Worm (Caenorhabditis elegans): ENCODE measurements around the gene ZK673.4.

ZK673.4 gene

ce11 chrII:10450335-10450734 is 2.4 kb upstream of the ZK673.4 start:
- TF ChIP-seq unc-62 (GFP tag; optimal IDR thresholded peaks at IDR 0.05): no peak

ce11 chrII:10456979-10457378 is 4.3 kb downstream of the ZK673.4 start, which contains the start of gene ZK673.11:
Gene ZK673.11 (plus strand): TSS chrII:10457279.
- no peak for TF ChIP-seq unc-62 (GFP tag; optimal IDR thresholded peaks at IDR 0.05)

ce11 chrII:10461207-10461606 is 8.5 kb downstream of the ZK673.4 start, which contains the start of gene ZK673.5:
Gene ZK673.5 (plus strand): TSS chrII:10461507.
- TF ChIP-seq unc-62 (GFP tag; optimal IDR thresholded peaks at IDR 0.05): no peak

- no peak for TF ChIP-seq unc-62 (GFP tag; optimal IDR thresholded peaks at IDR 0.05)
These were observed 11.7 kb downstream of the ZK673.4 start, which contains the start of the genes ZK673.6 and sdz-37 for ce11 chrII:10464230-10464920. Gene ZK673.6 (minus strand): TSS chrII:10464330. Gene sdz-37 (plus strand): TSS chrII:10464870.

DNA sequence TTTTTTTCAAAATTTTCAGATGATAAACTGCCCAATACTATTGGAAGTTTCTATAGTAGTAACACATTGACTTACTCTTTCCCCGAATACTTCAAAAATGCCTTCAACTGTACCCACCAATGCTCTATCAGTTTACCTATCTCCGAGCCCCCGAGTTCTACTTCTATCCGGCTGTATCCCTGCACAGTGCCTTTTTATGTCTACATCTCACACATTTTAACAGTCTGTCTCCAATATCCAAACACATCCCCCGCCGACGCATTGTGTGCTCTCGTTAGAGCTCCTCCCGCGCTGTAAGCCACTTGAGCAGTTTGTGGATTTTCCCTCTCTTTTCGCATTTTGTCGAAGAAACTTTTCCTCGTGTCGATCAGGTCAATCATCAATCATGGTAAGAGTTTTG is 13.8 kb downstream of the ZK673.4 start, which contains the start of gene tnc-2:
tnc-2 (plus strand) TSS at position 301 of the 400 bp plus-strand sequence.
- no peak for TF ChIP-seq unc-62 (GFP tag; optimal IDR thresholded peaks at IDR 0.05)

DNA sequence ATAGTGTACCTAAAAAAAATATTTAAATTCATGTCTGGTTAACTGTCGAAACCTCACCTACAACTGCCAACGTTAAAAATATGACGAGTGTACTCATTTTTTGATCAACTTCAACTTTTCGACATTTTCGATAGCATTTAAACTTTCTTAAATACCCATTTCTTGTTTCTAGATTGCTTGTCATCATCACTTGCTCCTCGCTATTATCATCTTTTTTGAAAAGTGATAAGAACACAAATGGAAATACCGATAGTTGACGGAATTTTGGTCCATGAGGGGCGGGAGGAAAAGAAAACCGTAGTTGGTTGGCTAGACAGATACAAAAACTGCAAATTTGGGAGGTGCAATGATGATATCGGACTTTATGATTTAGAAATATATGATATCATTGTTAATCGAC is 17.4 kb downstream of the ZK673.4 start, which contains the start of gene clec-143:
clec-143 (minus strand) TSS at position 139 of the 400 bp plus-strand sequence.
- no peak for TF ChIP-seq unc-62 (GFP tag; optimal IDR thresholded peaks at IDR 0.05)

ce11 chrII:10471247-10471646 is 18.5 kb downstream of the ZK673.4 start, which contains the start of gene ZK666.1:
Gene ZK666.1 (minus strand): TSS chrII:10471347.
- no peak for TF ChIP-seq unc-62 (GFP tag; optimal IDR thresholded peaks at IDR 0.05)

DNA sequence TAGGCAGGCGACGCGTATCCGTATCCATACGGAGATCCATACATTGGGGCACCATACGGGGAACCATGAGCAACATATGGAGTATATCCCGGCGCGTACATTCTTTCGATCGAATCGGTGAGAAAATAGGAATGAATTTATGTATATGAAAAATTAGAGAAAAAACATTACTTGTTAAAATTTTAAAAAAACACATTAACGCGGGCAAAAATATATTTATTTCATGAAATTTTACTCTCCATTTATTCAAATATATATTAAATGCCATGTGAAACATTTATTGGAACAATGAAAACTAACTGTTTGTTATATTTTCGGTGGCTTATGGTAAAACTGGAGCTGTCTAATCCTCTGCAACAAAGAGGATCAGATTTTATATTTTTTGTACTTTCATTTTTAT is 19.1 kb downstream of the ZK673.4 start, which contains the start of gene ZK666.2:
ZK666.2 (minus strand) TSS at position 101 of the 400 bp plus-strand sequence.
- TF ChIP-seq unc-62 (GFP tag; optimal IDR thresholded peaks at IDR 0.05): no peak

DNA sequence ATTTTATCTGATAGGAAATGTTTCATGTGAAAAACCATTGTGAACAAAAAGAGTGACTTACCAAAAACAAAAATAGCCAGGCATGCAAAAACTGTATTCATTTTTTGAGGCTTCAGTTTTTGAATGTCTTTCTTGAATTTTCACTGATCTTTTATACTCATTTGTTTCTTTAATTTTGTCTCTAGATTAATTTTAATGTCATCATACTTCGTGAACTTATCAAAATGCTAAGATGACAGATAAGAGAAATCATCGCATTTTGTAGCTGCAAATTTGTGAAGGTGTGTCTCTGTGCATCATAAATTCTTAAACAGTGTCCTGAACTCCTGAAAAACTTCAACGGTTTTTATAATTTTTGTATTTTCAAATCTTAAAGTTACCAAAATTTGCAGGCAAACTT is 23.3 kb downstream of the ZK673.4 start, which contains the start of gene clec-58:
clec-58 (minus strand) TSS at position 101 of the 400 bp plus-strand sequence.
- TF ChIP-seq unc-62 (GFP tag; optimal IDR thresholded peaks at IDR 0.05): no peak

DNA sequence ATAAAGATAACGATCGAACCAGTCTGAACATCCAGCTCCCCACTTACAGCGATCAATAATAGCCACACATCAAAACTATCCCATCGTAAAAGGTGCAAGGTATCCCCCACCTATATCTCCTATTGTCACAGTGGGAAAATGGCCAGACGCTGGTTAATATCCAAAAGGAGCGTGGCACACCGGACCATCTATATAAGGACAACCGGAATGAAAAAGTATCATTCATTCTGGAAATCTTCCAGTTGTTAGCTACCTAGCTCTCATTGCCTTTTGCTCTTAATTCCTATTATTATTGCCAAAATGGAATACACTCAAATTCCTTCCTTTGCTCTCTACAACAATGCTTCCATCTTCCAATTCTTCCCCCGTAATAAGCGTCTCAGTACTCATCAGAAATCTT is 24.2 kb downstream of the ZK673.4 start, which contains the start of gene ZK666.4:
ZK666.4 (plus strand) TSS at position 301 of the 400 bp plus-strand sequence.
- TF ChIP-seq unc-62 (GFP tag; optimal IDR thresholded peaks at IDR 0.05): no peak

DNA sequence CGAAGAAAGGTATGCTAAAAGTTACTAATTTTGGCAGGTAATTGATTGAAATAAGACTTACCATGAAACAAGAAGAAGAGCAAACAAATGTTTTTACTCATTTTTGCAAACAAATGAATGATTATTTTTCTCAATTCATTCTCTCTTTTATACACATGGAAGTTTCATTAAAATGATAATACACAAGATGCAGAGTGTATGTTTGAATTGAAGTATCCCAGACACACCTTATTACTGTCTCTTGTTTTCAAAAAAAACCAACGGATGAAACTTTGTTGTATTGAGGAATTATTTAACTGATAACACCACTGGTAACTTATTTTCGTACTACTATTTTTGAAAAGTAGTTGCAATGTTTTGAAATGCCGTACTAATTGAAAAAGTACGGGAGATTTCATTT is 26.6 kb downstream of the ZK673.4 start, which contains the start of gene clec-59:
clec-59 (minus strand) TSS at position 101 of the 400 bp plus-strand sequence.
- TF ChIP-seq unc-62 (GFP tag; optimal IDR thresholded peaks at IDR 0.05): no peak

ce11 chrII:10480043-10480442 is 27.3 kb downstream of the ZK673.4 start:
- no peak for TF ChIP-seq unc-62 (GFP tag; optimal IDR thresholded peaks at IDR 0.05)

DNA sequence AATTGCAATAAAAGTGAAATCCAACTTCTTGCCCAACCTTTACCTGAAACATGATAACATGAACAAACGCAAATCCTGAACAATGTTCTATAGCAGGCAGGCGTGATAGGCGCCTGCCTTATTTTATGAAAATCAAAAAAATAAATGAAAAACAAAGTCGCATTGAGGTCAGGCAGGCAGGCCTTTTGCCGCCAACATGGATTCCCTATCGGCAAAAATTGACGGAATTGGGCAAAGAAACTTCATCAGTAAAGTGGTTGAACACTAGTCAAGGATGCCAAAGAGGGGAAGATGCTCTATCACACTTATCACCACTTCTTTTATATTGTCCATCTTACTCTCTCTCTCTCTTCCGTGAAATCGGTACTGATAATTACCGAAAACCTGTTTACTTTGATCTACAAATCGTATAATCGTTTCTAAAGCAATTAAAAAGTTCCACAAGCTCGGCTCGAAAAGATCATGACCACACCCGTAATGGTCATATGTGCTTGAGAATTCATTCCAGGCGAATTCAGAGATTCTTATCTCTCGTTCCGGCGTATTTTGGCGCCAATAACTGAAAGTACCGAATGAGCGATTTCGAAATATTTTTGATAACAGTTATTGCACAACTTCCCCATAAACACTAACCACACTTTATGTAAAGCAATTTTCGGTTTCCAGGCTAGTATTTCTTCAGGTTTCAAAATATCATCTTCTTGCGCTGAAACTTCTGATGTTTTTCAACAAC is 29.3 kb downstream of the ZK673.4 start, which contains the start of the genes clec-60 and ZK666.11:
clec-60 (minus strand) TSS at position 51 of the 733 bp plus-strand sequence.
ZK666.11 (plus strand) TSS at position 699 of the 733 bp plus-strand sequence.
- TF ChIP-seq unc-62 (GFP tag; optimal IDR thresholded peaks at IDR 0.05): no peak

- no peak for TF ChIP-seq unc-62 (GFP tag; optimal IDR thresholded peaks at IDR 0.05)
These were observed 30.2 kb downstream of the ZK673.4 start for ce11 chrII:10482899-10483298.

ce11 chrII:10483860-10484259 is 31.1 kb downstream of the ZK673.4 start:
- no peak for TF ChIP-seq unc-62 (GFP tag; optimal IDR thresholded peaks at IDR 0.05)

DNA sequence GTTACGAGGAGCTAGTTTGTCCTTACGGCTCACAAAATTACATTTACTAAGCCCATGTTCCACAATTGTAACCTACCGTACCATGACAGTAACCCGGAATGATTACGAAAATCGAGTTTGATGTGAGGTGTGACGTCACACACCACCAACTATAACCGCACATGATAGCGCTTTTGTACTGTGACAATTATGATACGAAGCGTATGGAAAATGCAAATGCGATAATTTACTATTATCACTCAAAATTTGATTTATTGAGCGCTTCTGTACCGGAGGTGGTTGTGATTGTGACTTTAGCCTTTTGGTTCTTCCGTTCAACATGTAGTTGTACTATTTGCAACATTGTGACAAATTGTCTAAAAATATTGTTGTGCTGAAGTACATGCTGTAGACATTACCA is 32.9 kb downstream of the ZK673.4 start:
- no peak for TF ChIP-seq unc-62 (GFP tag; optimal IDR thresholded peaks at IDR 0.05)
